Fruit fly (Drosophila melanogaster) whole organism: ENCODE data around the gene abs.

Experiments
- CG8478 ChIP-seq: fragments of >200 bp; optimal IDR thresholded peaks from 2 replicates; lab custom pipeline; 2018; ENCODE audit warnings: inconsistent platforms
- pan ChIP-seq: fragments of >200 bp; optimal IDR thresholded peaks from 2 replicates; lab custom pipeline; 2017

DNA sequence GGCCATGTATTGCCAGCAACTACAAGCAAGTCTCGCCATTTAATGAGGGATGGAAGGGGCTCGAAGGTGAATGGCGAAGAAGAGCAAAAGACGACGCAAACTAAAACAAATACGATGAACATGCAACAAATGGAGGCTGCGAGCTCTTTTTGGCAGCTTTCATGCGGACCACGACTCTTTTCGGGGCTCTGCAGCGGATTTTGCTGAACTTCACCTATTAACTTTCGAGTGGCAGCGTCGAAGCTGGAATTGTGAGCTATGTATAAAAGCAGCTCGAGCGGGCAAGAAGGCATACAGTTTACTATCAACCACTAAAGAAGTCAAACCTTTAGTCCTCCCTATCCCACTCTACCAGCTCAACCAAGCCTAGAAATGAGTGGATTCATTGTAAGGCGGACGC lies 21.6 kb downstream of the abs start, which contains the start of gene TwdlV:
- TF ChIP-seq pan = no peak
- no peak for TF ChIP-seq CG8478
